Worm (Caenorhabditis elegans) whole organism, L3 larva: ENCODE data around the gene C01G12.9.

Source experiments
- R02D3.7 ChIP-seq: fragments of 150-350 bp; optimal IDR thresholded peaks from 2 replicates; lab custom pipeline; 2014; ENCODE audit warnings: missing biosample characterization, missing genetic modification characterization
- ama-1 ChIP-seq: fragments of 150-350 bp; optimal IDR thresholded peaks from 2 replicates; lab custom pipeline; 2018
- ceh-16 ChIP-seq: sonication (generic microtip); optimal IDR thresholded peaks from 2 replicates; lab custom pipeline; 2017; ENCODE audit warnings: missing biosample characterization, missing genetic modification characterization
- ceh-9 ChIP-seq: sonication (generic microtip); optimal IDR thresholded peaks from 2 replicates; lab custom pipeline; 2018; ENCODE audit warnings: missing biosample characterization, missing genetic modification characterization
- daf-12 ChIP-seq: fragments of 150-350 bp; optimal IDR thresholded peaks from 2 replicates; lab custom pipeline; 2014; ENCODE audit warnings: missing biosample characterization, missing genetic modification reagents, missing genetic modification characterization
- egl-27 ChIP-seq: sonication (generic microtip); optimal IDR thresholded peaks from 4 replicates; lab custom pipeline; 2017; ENCODE audit warnings: missing biosample characterization, missing genetic modification reagents, missing genetic modification characterization
- elt-2 ChIP-seq: sonication (generic microtip); optimal IDR thresholded peaks from 2 replicates; lab custom pipeline; 2016; ENCODE audit warnings: missing genetic modification reagents, mild to moderate bottlenecking, missing genetic modification characterization, missing compliant biosample characterization
- elt-3 ChIP-seq, 3 experiments: fragments of 150-350 bp in 1 of 3; sonication (generic microtip) in 2 of 3; optimal IDR thresholded peaks; 2 replicates in 2 of 3; 4 replicates in 1 of 3; lab custom pipeline; 2014 to 2017; ENCODE audit warnings: missing biosample characterization in 3 of 3, missing genetic modification characterization in 3 of 3
- fkh-10 ChIP-seq: sonication (generic microtip); optimal IDR thresholded peaks from 2 replicates; lab custom pipeline; 2017; ENCODE audit warnings: missing biosample characterization, missing genetic modification reagents, missing genetic modification characterization
- fkh-2 ChIP-seq: fragments of 150-350 bp; optimal IDR thresholded peaks from 2 replicates; lab custom pipeline; 2014; ENCODE audit warnings: missing biosample characterization, missing genetic modification reagents, missing genetic modification characterization
- fos-1 ChIP-seq: fragments of 150-350 bp; optimal IDR thresholded peaks from 2 replicates; lab custom pipeline; 2014; ENCODE audit warnings: missing biosample characterization, missing genetic modification characterization
- hmg-11 ChIP-seq: sonication (generic microtip); optimal IDR thresholded peaks from 2 replicates; lab custom pipeline; 2016; ENCODE audit warnings: missing genetic modification characterization, missing compliant biosample characterization
- jun-1 ChIP-seq: fragments of 150-350 bp; optimal IDR thresholded peaks from 2 replicates; lab custom pipeline; 2014; ENCODE audit warnings: missing biosample characterization, missing genetic modification reagents, missing genetic modification characterization
- lin-15B ChIP-seq: fragments of 150-350 bp; optimal IDR thresholded peaks from 2 replicates; lab custom pipeline; 2014; ENCODE audit warnings: missing biosample characterization, missing genetic modification characterization
- lsy-12 ChIP-seq: sonication (generic microtip); optimal IDR thresholded peaks from 2 replicates; lab custom pipeline; 2016; ENCODE audit warnings: mild to moderate bottlenecking, missing genetic modification characterization, missing compliant biosample characterization
- mdl-1 ChIP-seq: fragments of 150-350 bp; optimal IDR thresholded peaks from 2 replicates; lab custom pipeline; 2014; ENCODE audit warnings: missing biosample characterization, missing genetic modification characterization
- mml-1 ChIP-seq: fragments of 150-350 bp; sonication (generic microtip); optimal IDR thresholded peaks from 3 replicates; lab custom pipeline; 2014; ENCODE audit warnings: missing biosample characterization, missing genetic modification characterization
- nfya-1 ChIP-seq: sonication (generic microtip); optimal IDR thresholded peaks from 2 replicates; lab custom pipeline; 2017; ENCODE audit warnings: missing genetic modification characterization, mild to moderate bottlenecking, missing compliant biosample characterization, antibody characterized with exemption, moderate library complexity; ENCODE audit not compliant: insufficient read depth
- nhr-11 ChIP-seq: fragments of 150-350 bp; optimal IDR thresholded peaks from 2 replicates; lab custom pipeline; 2014; ENCODE audit warnings: missing biosample characterization, missing genetic modification characterization
- nhr-12 ChIP-seq: fragments of 150-350 bp; optimal IDR thresholded peaks from 2 replicates; lab custom pipeline; 2014; ENCODE audit warnings: missing biosample characterization, missing genetic modification characterization
- nhr-23 ChIP-seq: fragments of 150-350 bp; optimal IDR thresholded peaks from 2 replicates; lab custom pipeline; 2014; ENCODE audit warnings: missing biosample characterization, missing genetic modification reagents, missing genetic modification characterization
- nhr-237 ChIP-seq: fragments of 150-350 bp; optimal IDR thresholded peaks from 2 replicates; lab custom pipeline; 2014; ENCODE audit warnings: missing biosample characterization, missing genetic modification characterization
- nhr-25 ChIP-seq: sonication (generic microtip); optimal IDR thresholded peaks from 2 replicates; lab custom pipeline; 2017; ENCODE audit warnings: missing biosample characterization, missing genetic modification characterization
- nhr-43 ChIP-seq: sonication (generic microtip); optimal IDR thresholded peaks from 2 replicates; lab custom pipeline; 2016; ENCODE audit warnings: mild to moderate bottlenecking, missing genetic modification characterization, missing compliant biosample characterization; ENCODE audit not compliant: poor library complexity, severe bottlenecking
- nhr-67 ChIP-seq: fragments of 150-350 bp; optimal IDR thresholded peaks from 2 replicates; lab custom pipeline; 2014; ENCODE audit warnings: missing biosample characterization, missing genetic modification characterization
- nhr-76 ChIP-seq: fragments of 150-350 bp; sonication (generic microtip); optimal IDR thresholded peaks from 5 replicates; lab custom pipeline; 2014; ENCODE audit warnings: missing biosample characterization, missing genetic modification characterization
- nhr-77 ChIP-seq: fragments of 150-350 bp; optimal IDR thresholded peaks from 2 replicates; lab custom pipeline; 2014; ENCODE audit warnings: missing biosample characterization, missing genetic modification characterization
- pha-4 ChIP-seq: fragments of 150-350 bp; optimal IDR thresholded peaks from 2 replicates; lab custom pipeline; 2014; ENCODE audit warnings: missing biosample characterization, missing genetic modification reagents, missing genetic modification characterization
- sea-2 ChIP-seq: fragments of 150-350 bp; sonication (generic microtip); optimal IDR thresholded peaks from 4 replicates; lab custom pipeline; 2014; ENCODE audit warnings: missing biosample characterization, missing genetic modification reagents, missing genetic modification characterization
- skn-1 ChIP-seq: fragments of 150-350 bp; optimal IDR thresholded peaks from 2 replicates; lab custom pipeline; 2014; ENCODE audit warnings: missing biosample characterization, missing genetic modification characterization
- tbx-2 ChIP-seq: sonication (generic microtip); optimal IDR thresholded peaks from 2 replicates; lab custom pipeline; 2016; ENCODE audit warnings: mild to moderate bottlenecking, missing genetic modification characterization, missing compliant biosample characterization
- unc-62 ChIP-seq: fragments of 150-350 bp; sonication (generic microtip); optimal IDR thresholded peaks from 4 replicates; lab custom pipeline; 2014; ENCODE audit warnings: missing biosample characterization, missing genetic modification reagents, missing genetic modification characterization
- zag-1 ChIP-seq: fragments of 150-350 bp; optimal IDR thresholded peaks from 2 replicates; lab custom pipeline; 2014; ENCODE audit warnings: missing biosample characterization, missing genetic modification characterization
- ztf-11 ChIP-seq: fragments of 150-350 bp; optimal IDR thresholded peaks from 2 replicates; lab custom pipeline; 2014; ENCODE audit warnings: missing biosample characterization, missing genetic modification characterization

C01G12.9 gene

ce11 chrII:14616402-14616801 is 37.6 kb downstream of the C01G12.9 start:
- TF ChIP-seq lin-15B (tag; lab: Kevin White, UChicago) = no peak
- TF ChIP-seq egl-27 (tag; lab: Kevin White, UChicago) = no peak
- no peak for TF ChIP-seq unc-62 (GFP tag; lab: Kevin White, UChicago)
- no peak for TF ChIP-seq fos-1 (tag; lab: Kevin White, UChicago)
- TF ChIP-seq fkh-2 (tag; lab: Kevin White, UChicago) = no peak
- TF ChIP-seq ztf-11 (tag; lab: Kevin White, UChicago) = no peak
- no peak for TF ChIP-seq R02D3.7 (tag; lab: Kevin White, UChicago)
- TF ChIP-seq sea-2 (GFP tag; lab: Kevin White, UChicago) = no peak
- no peak for TF ChIP-seq nhr-67 (tag; lab: Kevin White, UChicago)
- peak in 1 of 3 experiments; percentile 64 for TF ChIP-seq elt-3 (tag; optimal IDR thresholded peaks at IDR 0.05; lab: Kevin White, UChicago)
- TF ChIP-seq ceh-9 (tag; lab: Kevin White, UChicago) = no peak
- TF ChIP-seq fkh-10 (GFP tag; lab: Kevin White, UChicago) = no peak
- peak; percentile 57 for TF ChIP-seq nhr-23 (tag; lab: Kevin White, UChicago)
- TF ChIP-seq nhr-12 (tag; lab: Kevin White, UChicago) = no peak
- peak; percentile 28 for TF ChIP-seq elt-2 (tag; lab: Kevin White, UChicago)
- TF ChIP-seq nhr-11 = no peak
- no peak for TF ChIP-seq ama-1 (lab: Kevin White, UChicago)
- no peak for TF ChIP-seq tbx-2 (tag; lab: Kevin White, UChicago)
- TF ChIP-seq skn-1 (tag; lab: Kevin White, UChicago) = no peak
- TF ChIP-seq nhr-43 (tag; lab: Kevin White, UChicago) = peak; percentile 21
- TF ChIP-seq hmg-11 (tag; lab: Kevin White, UChicago) = no peak
- TF ChIP-seq daf-12 = no peak
- TF ChIP-seq zag-1 (tag; lab: Kevin White, UChicago) = no peak

- TF ChIP-seq elt-2 (tag; lab: Kevin White, UChicago) = no peak
- TF ChIP-seq nhr-25 = peak; percentile 19
- peak; percentile 10 for TF ChIP-seq nhr-77 (tag; lab: Kevin White, UChicago)
- TF ChIP-seq pha-4 = no peak
- peak; percentile 30 for TF ChIP-seq ama-1 (lab: Kevin White, UChicago)
- TF ChIP-seq nhr-43 (tag; lab: Kevin White, UChicago) = peak; percentile 11
- TF ChIP-seq nfya-1 (tag; lab: Kevin White, UChicago) = peak; percentile 4
- peak; percentile 48 for TF ChIP-seq lsy-12 (tag; lab: Kevin White, UChicago)
- no peak for TF ChIP-seq nhr-23 (tag; lab: Kevin White, UChicago)
- TF ChIP-seq, all 47 proteins: peak for 6
These were observed 38.1 kb downstream of the C01G12.9 start for ce11 chrII:14616927-14617326.

- TF ChIP-seq fkh-2 (tag; lab: Kevin White, UChicago) (no peak), mdl-1 (tag; lab: Kevin White, UChicago) (no peak), jun-1 (tag; lab: Kevin White, UChicago) (no peak)
These were observed 39.3 kb downstream of the C01G12.9 start for ce11 chrII:14618158-14618557.

- TF ChIP-seq mml-1 (tag; lab: Kevin White, UChicago) (no peak), ceh-9 (tag; lab: Kevin White, UChicago) (no peak), nhr-77 (tag; lab: Kevin White, UChicago) (no peak), nhr-237 (tag; lab: Kevin White, UChicago) (no peak), nhr-25 (peak; percentile 19), nhr-23 (tag; lab: Kevin White, UChicago) (peak; percentile 10), ceh-16 (tag; lab: Kevin White, UChicago) (no peak), elt-3 (tag; optimal IDR thresholded peaks at IDR 0.05; lab: Kevin White, UChicago) (no peak), ztf-11 (tag; lab: Kevin White, UChicago) (no peak), nhr-12 (tag; lab: Kevin White, UChicago) (no peak), nhr-76 (tag; lab: Kevin White, UChicago) (no peak), egl-27 (tag; lab: Kevin White, UChicago) (no peak), nfya-1 (tag; lab: Kevin White, UChicago) (no peak), elt-2 (tag; lab: Kevin White, UChicago) (no peak)
These were observed 39.9 kb downstream of the C01G12.9 start for ce11 chrII:14618764-14619163.
